Worm (Caenorhabditis elegans): ENCODE data around the gene elo-6.
A peak's percentile ranks its signal among the peaks of the same experiment; 100 is the strongest.

The elo-6 gene

ce11 chrIV:5353364-5353763, 35.0 kb downstream of the elo-6 start, which contains the start of gene Y4C6B.7:
Gene Y4C6B.7, minus strand, starts transcription at chrIV:5353464.
- TF ChIP-seq jun-1 (tag; optimal IDR thresholded peaks at IDR 0.05) (no peak), lin-39 (tag; optimal IDR thresholded peaks at IDR 0.05) (no peak), pqm-1 (tag; optimal IDR thresholded peaks at IDR 0.05) (no peak), zag-1 (tag; optimal IDR thresholded peaks at IDR 0.05) (no peak), mml-1 (tag; optimal IDR thresholded peaks at IDR 0.05) (no peak), nfya-1 (tag; optimal IDR thresholded peaks at IDR 0.05; ENCODE audit: insufficient read depth) (no peak), nhr-67 (tag; optimal IDR thresholded peaks at IDR 0.05) (no peak), lin-15B (tag; optimal IDR thresholded peaks at IDR 0.05) (no peak), elt-2 (tag; optimal IDR thresholded peaks at IDR 0.05) (no peak)

- peak; percentile 42 for TF ChIP-seq pqm-1 (tag; optimal IDR thresholded peaks at IDR 0.05)
- TF ChIP-seq elt-2 (tag; optimal IDR thresholded peaks at IDR 0.05), result peak; percentile 81
Observed at ce11 chrIV:5350480-5351193, 37.7 kb downstream of the elo-6 start, which contains the start of gene gba-4. Gene gba-4, minus strand, starts transcription at chrIV:5350897.

- TF ChIP-seq ztf-4 (tag; optimal IDR thresholded peaks at IDR 0.05), result no peak
- TF ChIP-seq fkh-2 (tag; optimal IDR thresholded peaks at IDR 0.05), result no peak
- TF ChIP-seq fos-1 (tag; optimal IDR thresholded peaks at IDR 0.05), result no peak
- peak; percentile 22 for TF ChIP-seq pqm-1 (tag; optimal IDR thresholded peaks at IDR 0.05)
- no peak for TF ChIP-seq daf-12 (tag; optimal IDR thresholded peaks at IDR 0.05)
- TF ChIP-seq ceh-9 (tag; optimal IDR thresholded peaks at IDR 0.05), result no peak
- TF ChIP-seq elt-1 (tag; optimal IDR thresholded peaks at IDR 0.05), result no peak
- no peak for TF ChIP-seq snpc-4 (tag; optimal IDR thresholded peaks at IDR 0.05)
- TF ChIP-seq mml-1 (tag; optimal IDR thresholded peaks at IDR 0.05), result no peak
- TF ChIP-seq nhr-76 (tag; optimal IDR thresholded peaks at IDR 0.05), result no peak
- TF ChIP-seq lsy-12 (tag; optimal IDR thresholded peaks at IDR 0.05), result no peak
- TF ChIP-seq ceh-82 (tag; optimal IDR thresholded peaks at IDR 0.05), result no peak
- TF ChIP-seq nhr-43 (tag; optimal IDR thresholded peaks at IDR 0.05; ENCODE audit: poor library complexity, severe bottlenecking), result peak; percentile 17
- no peak for TF ChIP-seq nhr-11 (tag; optimal IDR thresholded peaks at IDR 0.05)
- TF ChIP-seq unc-39 (tag; optimal IDR thresholded peaks at IDR 0.05), result no peak
- TF ChIP-seq ztf-11 (tag; optimal IDR thresholded peaks at IDR 0.05), result no peak
- TF ChIP-seq elt-2 (tag; optimal IDR thresholded peaks at IDR 0.05), result peak; percentile 30
- TF ChIP-seq nhr-12 (tag; optimal IDR thresholded peaks at IDR 0.05), result no peak
- no peak for TF ChIP-seq tbx-2 (tag; optimal IDR thresholded peaks at IDR 0.05)
- no peak for TF ChIP-seq R02D3.7 (tag; optimal IDR thresholded peaks at IDR 0.05)
- peak; percentile 13 for TF ChIP-seq nfya-1 (tag; optimal IDR thresholded peaks at IDR 0.05; ENCODE audit: insufficient read depth)
Observed at ce11 chrIV:5344168-5344567, 44.2 kb downstream of the elo-6 start.

- TF ChIP-seq elt-3 (tag; optimal IDR thresholded peaks at IDR 0.05) (peak in 1 of 3 experiments; percentile 24), ceh-16 (tag; optimal IDR thresholded peaks at IDR 0.05) (no peak)
Observed at ce11 chrIV:5339255-5339654, 49.1 kb downstream of the elo-6 start, which contains the start of gene Y4C6B.2. Gene Y4C6B.2, plus strand, starts transcription at chrIV:5339574.

DNA sequence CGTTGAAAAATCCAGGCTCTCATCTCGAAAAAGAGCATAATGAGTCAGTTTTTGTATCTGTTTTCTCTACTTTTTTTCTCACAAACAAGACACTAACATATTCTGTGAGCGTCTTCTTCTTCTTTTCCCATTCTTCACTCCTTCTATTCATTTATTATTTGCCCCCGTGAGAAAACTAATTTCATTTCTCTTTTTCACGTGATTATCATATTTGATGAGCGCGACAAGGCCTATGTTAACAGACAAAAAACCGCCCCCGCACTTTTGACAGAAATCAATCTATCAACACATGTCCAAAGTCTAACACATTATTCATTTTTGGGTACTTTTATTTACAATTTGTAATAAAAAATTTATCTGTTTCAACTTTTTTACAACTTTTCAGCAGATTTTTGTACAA, 50.7 kb downstream of the elo-6 start:
- TF ChIP-seq snpc-4 (tag; optimal IDR thresholded peaks at IDR 0.05) (no peak), hmg-11 (tag; optimal IDR thresholded peaks at IDR 0.05) (no peak), ztf-11 (tag; optimal IDR thresholded peaks at IDR 0.05) (no peak), zag-1 (tag; optimal IDR thresholded peaks at IDR 0.05) (no peak), fkh-10 (GFP tag; optimal IDR thresholded peaks at IDR 0.05) (no peak), aly-2 (tag; optimal IDR thresholded peaks at IDR 0.05) (no peak), pha-4 (tag; optimal IDR thresholded peaks at IDR 0.05) (no peak), ceh-28 (tag; optimal IDR thresholded peaks at IDR 0.05) (no peak), nhr-67 (tag; optimal IDR thresholded peaks at IDR 0.05) (no peak), ZK546.5 (tag; optimal IDR thresholded peaks at IDR 0.05) (no peak), nhr-11 (tag; optimal IDR thresholded peaks at IDR 0.05) (no peak), daf-12 (tag; optimal IDR thresholded peaks at IDR 0.05) (no peak), fos-1 (tag; optimal IDR thresholded peaks at IDR 0.05) (no peak), nhr-43 (tag; optimal IDR thresholded peaks at IDR 0.05; ENCODE audit: poor library complexity, severe bottlenecking) (no peak), egl-27 (tag; optimal IDR thresholded peaks at IDR 0.05) (no peak), mdl-1 (tag; optimal IDR thresholded peaks at IDR 0.05) (no peak), elt-2 (tag; optimal IDR thresholded peaks at IDR 0.05) (no peak), mml-1 (tag; optimal IDR thresholded peaks at IDR 0.05) (no peak), nhr-12 (tag; optimal IDR thresholded peaks at IDR 0.05) (no peak)

Measured in whole organism, L3 larva.